Worm (Caenorhabditis elegans) whole organism, L2 larva: ENCODE data around the gene R07C3.3.
A peak's percentile ranks its signal among the peaks of the same experiment; 100 is the strongest.
"Not testable (repeated sequence)": the region's sequence is repeated elsewhere in the genome, so short reads cannot be mapped to it uniquely, and the experiment has no call there.

Source experiments
- F13H6.1 ChIP-seq: sonication (generic microtip); optimal IDR thresholded peaks from 2 replicates; lab custom pipeline; 2016; ENCODE audit warnings: missing genetic modification characterization, missing compliant biosample characterization
- R02D3.7 ChIP-seq: fragments of 150-350 bp; optimal IDR thresholded peaks from 2 replicates; lab custom pipeline; 2014; ENCODE audit warnings: missing biosample characterization, missing genetic modification characterization
- Y55F3AM.14 ChIP-seq: fragments of 200-800 bp; sonication (Bioruptor generic); optimal IDR thresholded peaks from 2 replicates; lab custom pipeline; 2018; ENCODE audit warnings: mild to moderate bottlenecking, missing genetic modification characterization, missing compliant biosample characterization
- alr-1 ChIP-seq: fragments of 150-350 bp; optimal IDR thresholded peaks from 2 replicates; lab custom pipeline; 2014; ENCODE audit warnings: missing biosample characterization, missing genetic modification characterization
- ama-1 ChIP-seq: fragments of 150-350 bp; optimal IDR thresholded peaks from 2 replicates; lab custom pipeline; 2018; ENCODE audit warnings: inconsistent platforms
- blmp-1 ChIP-seq: sonication (generic microtip); optimal IDR thresholded peaks from 2 replicates; lab custom pipeline; 2017; ENCODE audit warnings: missing genetic modification characterization, mild to moderate bottlenecking, missing compliant biosample characterization, antibody characterized with exemption, moderate library complexity; ENCODE audit not compliant: insufficient read depth
- ceh-16 ChIP-seq: fragments of 150-350 bp; optimal IDR thresholded peaks from 2 replicates; lab custom pipeline; 2014; ENCODE audit warnings: missing biosample characterization, missing genetic modification characterization
- crh-2 ChIP-seq: sonication (generic microtip); optimal IDR thresholded peaks from 2 replicates; lab custom pipeline; 2017; ENCODE audit warnings: missing biosample characterization, missing genetic modification characterization
- dmd-4 ChIP-seq: sonication (generic microtip); optimal IDR thresholded peaks from 2 replicates; lab custom pipeline; 2017; ENCODE audit warnings: missing biosample characterization, missing genetic modification characterization
- egl-27 ChIP-seq: sonication (generic microtip); optimal IDR thresholded peaks from 3 replicates; lab custom pipeline; 2017; ENCODE audit warnings: missing biosample characterization, missing genetic modification reagents, missing genetic modification characterization
- elt-1 ChIP-seq: fragments of 150-350 bp; optimal IDR thresholded peaks from 2 replicates; lab custom pipeline; 2014; ENCODE audit warnings: missing biosample characterization, missing genetic modification characterization
- elt-3 ChIP-seq: sonication (generic microtip); optimal IDR thresholded peaks from 2 replicates; lab custom pipeline; 2017; ENCODE audit warnings: missing biosample characterization, missing genetic modification characterization
- fos-1 ChIP-seq: fragments of 150-350 bp; optimal IDR thresholded peaks from 2 replicates; lab custom pipeline; 2014; ENCODE audit warnings: missing biosample characterization, missing genetic modification characterization
- gmeb-1 ChIP-seq: fragments of 150-350 bp; optimal IDR thresholded peaks from 2 replicates; lab custom pipeline; 2014; ENCODE audit warnings: missing biosample characterization, missing genetic modification characterization
- lin-39 ChIP-seq: fragments of 150-350 bp; optimal IDR thresholded peaks from 2 replicates; lab custom pipeline; 2014; ENCODE audit warnings: missing biosample characterization, missing genetic modification reagents, missing genetic modification characterization
- mab-5 ChIP-seq: fragments of 150-350 bp; optimal IDR thresholded peaks from 2 replicates; lab custom pipeline; 2014; ENCODE audit warnings: missing biosample characterization, missing genetic modification characterization
- mdl-1 ChIP-seq, 2 experiments: fragments of 150-350 bp in 1 of 2; sonication (generic microtip) in 1 of 2; optimal IDR thresholded peaks; 2 replicates each; lab custom pipeline; 2017; ENCODE audit warnings: missing biosample characterization in 2 of 2, missing genetic modification characterization in 2 of 2
- nhr-11 ChIP-seq: fragments of 150-350 bp; optimal IDR thresholded peaks from 2 replicates; lab custom pipeline; 2014; ENCODE audit warnings: missing biosample characterization, missing genetic modification characterization
- nhr-129 ChIP-seq: fragments of 150-350 bp; optimal IDR thresholded peaks from 2 replicates; lab custom pipeline; 2014; ENCODE audit warnings: missing biosample characterization, missing genetic modification characterization
- nhr-237 ChIP-seq: fragments of 150-350 bp; optimal IDR thresholded peaks from 2 replicates; lab custom pipeline; 2014; ENCODE audit warnings: missing biosample characterization, missing genetic modification characterization
- nhr-25 ChIP-seq: fragments of 150-350 bp; sonication (generic microtip); optimal IDR thresholded peaks from 3 replicates; lab custom pipeline; 2014; ENCODE audit warnings: missing biosample characterization, missing genetic modification characterization
- nhr-6 ChIP-seq: fragments of 150-350 bp; optimal IDR thresholded peaks from 2 replicates; lab custom pipeline; 2014; ENCODE audit warnings: missing biosample characterization, missing genetic modification characterization
- nhr-77 ChIP-seq: fragments of 150-350 bp; optimal IDR thresholded peaks from 2 replicates; lab custom pipeline; 2014; ENCODE audit warnings: missing biosample characterization, missing genetic modification characterization
- peb-1 ChIP-seq: fragments of 150-350 bp; optimal IDR thresholded peaks from 2 replicates; lab custom pipeline; 2014; ENCODE audit warnings: missing biosample characterization, missing genetic modification characterization
- skn-1 ChIP-seq: sonication (generic microtip); optimal IDR thresholded peaks from 2 replicates; lab custom pipeline; 2017; ENCODE audit warnings: missing biosample characterization, missing genetic modification characterization
- sma-3 ChIP-seq: sonication (generic microtip); optimal IDR thresholded peaks from 2 replicates; lab custom pipeline; 2016; ENCODE audit warnings: missing genetic modification reagents, missing genetic modification characterization, missing compliant biosample characterization
- sma-9 ChIP-seq, 2 experiments: fragments of 150-350 bp in 1 of 2; sonication (generic microtip) in 1 of 2; optimal IDR thresholded peaks; 2 replicates each; lab custom pipeline; 2014 to 2016; ENCODE audit warnings: missing genetic modification characterization in 2 of 2, mild to moderate bottlenecking in 1 of 2, missing biosample characterization in 1 of 2, missing compliant biosample characterization in 1 of 2, missing genetic modification reagents in 1 of 2, moderate library complexity in 1 of 2
- snpc-4 ChIP-seq: fragments of 150-350 bp; optimal IDR thresholded peaks from 2 replicates; lab custom pipeline; 2014; ENCODE audit warnings: missing biosample characterization, missing genetic modification characterization
- unc-62 ChIP-seq: fragments of 150-350 bp; optimal IDR thresholded peaks from 2 replicates; lab custom pipeline; 2014; ENCODE audit warnings: missing biosample characterization, missing genetic modification reagents, missing genetic modification characterization
- zag-1 ChIP-seq: fragments of 150-350 bp; optimal IDR thresholded peaks from 2 replicates; lab custom pipeline; 2014; ENCODE audit warnings: missing biosample characterization, missing genetic modification characterization
- ztf-1 ChIP-seq: fragments of 200-800 bp; sonication (Bioruptor generic); conservative IDR thresholded peaks from 2 replicates; pipeline ENCODE4 v1.3.6; 2022; ENCODE audit warnings: missing genetic modification characterization, missing compliant biosample characterization
- ztf-4 ChIP-seq: fragments of 150-350 bp; optimal IDR thresholded peaks from 2 replicates; lab custom pipeline; 2014; ENCODE audit warnings: missing biosample characterization, missing genetic modification characterization

R07C3.3 gene

DNA sequence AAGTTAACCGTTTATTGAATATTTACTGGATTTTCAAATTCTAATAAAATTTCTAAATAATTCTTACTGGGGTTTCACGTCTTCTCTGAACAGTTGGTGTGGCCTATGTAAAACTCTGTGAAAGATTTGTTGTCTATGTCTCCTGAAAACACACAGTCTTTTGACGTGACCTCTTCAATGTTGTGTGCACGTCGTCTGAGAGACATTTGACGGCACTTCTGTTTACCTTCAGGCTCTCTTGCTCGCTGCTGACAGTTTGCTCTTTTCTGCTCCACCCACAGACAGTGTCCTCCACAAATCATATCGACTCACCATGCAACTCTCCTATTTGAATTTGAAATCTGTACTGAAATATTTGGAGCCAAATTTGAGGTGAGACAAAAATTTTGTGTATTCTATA, 7.8 kb upstream of the R07C3.3 start, which contains the start of gene fbxc-34:
TSS of gene fbxc-34 (plus strand) at position 301 of the 400 bp plus-strand sequence.
- TF ChIP-seq mdl-1 (tag; optimal IDR thresholded peaks at IDR 0.05; lab: Kevin White, UChicago); skn-1 (tag; lab: Kevin White, UChicago); snpc-4 (tag; lab: Kevin White, UChicago): not testable (repeated sequence)

DNA sequence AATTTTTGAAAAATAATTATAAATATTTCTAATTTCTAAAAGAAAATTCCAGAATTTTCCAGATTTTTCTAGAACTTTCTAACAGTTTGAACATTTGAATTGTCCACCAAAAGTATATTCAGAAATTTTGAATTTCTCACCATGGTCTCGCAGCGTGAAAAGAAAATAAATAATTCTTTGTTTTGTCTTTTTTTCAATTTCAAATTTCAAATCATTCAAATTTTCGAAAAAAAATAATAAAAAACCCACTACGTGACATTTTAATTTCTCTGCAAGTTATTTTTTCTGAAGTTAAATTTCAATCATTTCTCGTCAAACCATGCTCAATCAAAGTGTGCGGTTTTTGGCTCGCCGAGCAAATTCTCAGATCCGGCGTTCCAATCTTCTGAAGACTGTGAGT, 5.9 kb upstream of the R07C3.3 start, which contains the start of gene acs-15:
TSS of gene acs-15 (plus strand) at position 301 of the 400 bp plus-strand sequence.
- no peak for TF ChIP-seq mab-5
- no peak for TF ChIP-seq sma-3 (GFP tag; lab: Kevin White, UChicago)
- TF ChIP-seq nhr-77 (tag; lab: Kevin White, UChicago) = no peak
- TF ChIP-seq dmd-4 (tag; lab: Kevin White, UChicago) = no peak
- TF ChIP-seq blmp-1 (tag; lab: Kevin White, UChicago) = no peak
- TF ChIP-seq lin-39 (tag; lab: Kevin White, UChicago) = no peak
- no peak for TF ChIP-seq nhr-11
- TF ChIP-seq elt-3 (tag; lab: Kevin White, UChicago) = no peak
- no peak for TF ChIP-seq crh-2 (tag; lab: Kevin White, UChicago)
- no peak for TF ChIP-seq ama-1
- no peak for TF ChIP-seq R02D3.7 (tag; lab: Kevin White, UChicago)
- no peak for TF ChIP-seq ztf-1 (GFP tag; lab: Robert Waterston, UW)
- TF ChIP-seq mdl-1 (tag; optimal IDR thresholded peaks at IDR 0.05; lab: Kevin White, UChicago) = no peak
- no peak for TF ChIP-seq ztf-4 (tag; lab: Kevin White, UChicago)
- TF ChIP-seq unc-62 (GFP tag; lab: Kevin White, UChicago) = no peak

DNA sequence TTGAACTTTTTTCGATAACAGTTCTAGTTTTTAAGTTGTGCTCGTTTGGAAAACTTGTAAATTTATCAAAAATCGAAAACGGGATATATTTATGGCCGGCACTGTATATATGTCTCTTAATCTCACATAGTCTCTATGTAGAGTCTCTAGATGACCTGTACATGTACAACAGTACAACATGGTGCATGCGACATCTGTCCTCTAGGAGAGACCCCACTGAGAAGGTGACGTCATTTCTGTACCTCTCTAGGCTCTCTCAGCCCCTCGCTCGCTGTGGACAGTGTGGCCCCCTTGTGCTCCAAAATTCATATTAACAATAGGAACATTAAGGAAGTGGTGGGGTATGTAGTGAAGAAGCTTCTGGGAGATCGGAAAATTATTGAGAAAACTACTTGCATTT, 1.4 kb upstream of the R07C3.3 start:
- no peak for TF ChIP-seq nhr-11
- no peak for TF ChIP-seq nhr-129
- TF ChIP-seq gmeb-1 = no peak
- no peak for TF ChIP-seq egl-27 (tag; lab: Kevin White, UChicago)
- no peak for TF ChIP-seq dmd-4 (tag; lab: Kevin White, UChicago)
- no peak for TF ChIP-seq Y55F3AM.14 (GFP tag; lab: Kevin White, UChicago)
- no peak for TF ChIP-seq peb-1 (tag; lab: Kevin White, UChicago)
- TF ChIP-seq sma-3 (GFP tag; lab: Kevin White, UChicago) = no peak

ce11 chrII:940779-941178, 2.1 kb downstream of the R07C3.3 start, which contains the start of gene fbxc-36:
Gene fbxc-36, plus strand, starts transcription at chrII:940983.
- TF ChIP-seq Y55F3AM.14 (GFP tag; lab: Kevin White, UChicago) (no peak), mdl-1 (tag; optimal IDR thresholded peaks at IDR 0.05; lab: Kevin White, UChicago) (no peak), F13H6.1 (no peak), ceh-16 (tag; lab: Kevin White, UChicago) (no peak), zag-1 (tag; lab: Kevin White, UChicago) (no peak), sma-3 (GFP tag; lab: Kevin White, UChicago) (no peak), nhr-129 (no peak), nhr-237 (tag; lab: Kevin White, UChicago) (no peak), blmp-1 (tag; lab: Kevin White, UChicago) (no peak), nhr-25 (no peak), dmd-4 (tag; lab: Kevin White, UChicago) (no peak), sma-9 (GFP tag; optimal IDR thresholded peaks at IDR 0.05; lab: Kevin White, UChicago) (no peak), sma-9 (tag; optimal IDR thresholded peaks at IDR 0.05; lab: Kevin White, UChicago) (no peak), lin-39 (tag; lab: Kevin White, UChicago) (no peak), fos-1 (tag; lab: Kevin White, UChicago) (no peak), peb-1 (tag; lab: Kevin White, UChicago) (no peak), nhr-11 (no peak), ama-1 (no peak), elt-1 (tag; lab: Kevin White, UChicago) (no peak), nhr-6 (tag; lab: Kevin White, UChicago) (no peak)

ce11 chrII:943773-944172, 5.1 kb downstream of the R07C3.3 start, which contains the start of gene clec-43:
Gene clec-43, plus strand, starts transcription at chrII:944066.
- no peak for TF ChIP-seq alr-1 (tag; lab: Kevin White, UChicago)
- TF ChIP-seq fos-1 (tag; lab: Kevin White, UChicago) = peak; percentile 71
